Worm (Caenorhabditis elegans): ENCODE results near the gene lipl-1.

DNA sequence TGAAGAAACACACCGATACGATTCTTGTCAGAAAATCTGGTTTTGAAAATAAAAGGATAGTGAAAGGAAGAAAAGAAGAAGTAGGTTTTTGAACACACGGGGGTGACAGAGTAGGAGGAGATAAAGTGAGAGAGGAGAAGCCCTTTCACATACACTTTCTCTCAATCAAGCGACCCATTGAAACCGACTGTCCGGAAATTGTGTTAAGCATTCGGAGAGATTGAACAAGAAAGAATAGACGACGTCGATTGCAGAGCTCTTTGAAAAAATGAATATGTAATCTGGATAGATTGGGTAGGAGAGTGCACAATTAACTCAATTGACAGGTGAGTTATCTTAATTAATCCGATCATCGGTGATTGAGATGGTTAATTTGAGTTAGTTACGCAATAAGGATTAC, 18.5 kb upstream of the lipl-1 start:
- no peak for TF ChIP-seq him-1 (tag; optimal IDR thresholded peaks at IDR 0.05)
- no peak for TF ChIP-seq bed-1 (GFP tag; IDR thresholded peaks at IDR 0.05)
- TF ChIP-seq B0035.1 (tag; optimal IDR thresholded peaks at IDR 0.05): no peak
- no peak for TF ChIP-seq snpc-1.1 (tag; optimal IDR thresholded peaks at IDR 0.05; ENCODE audit: insufficient read depth)
- TF ChIP-seq F22D6.2 (tag; optimal IDR thresholded peaks at IDR 0.05): no peak
- no peak for TF ChIP-seq unc-62 (GFP tag; optimal IDR thresholded peaks at IDR 0.05)
- TF ChIP-seq lin-26 (GFP tag; IDR thresholded peaks at IDR 0.05): no peak
- TF ChIP-seq repo-1 (tag; optimal IDR thresholded peaks at IDR 0.05): no peak
- no peak for TF ChIP-seq fkh-3 (tag; optimal IDR thresholded peaks at IDR 0.05)
- TF ChIP-seq atf-7 (tag; optimal IDR thresholded peaks at IDR 0.05): no peak
- TF ChIP-seq cebp-2 (GFP tag; IDR thresholded peaks at IDR 0.05): no peak
